Worm (Caenorhabditis elegans): Measurements from ENCODE around the gene dyc-1.

DNA sequence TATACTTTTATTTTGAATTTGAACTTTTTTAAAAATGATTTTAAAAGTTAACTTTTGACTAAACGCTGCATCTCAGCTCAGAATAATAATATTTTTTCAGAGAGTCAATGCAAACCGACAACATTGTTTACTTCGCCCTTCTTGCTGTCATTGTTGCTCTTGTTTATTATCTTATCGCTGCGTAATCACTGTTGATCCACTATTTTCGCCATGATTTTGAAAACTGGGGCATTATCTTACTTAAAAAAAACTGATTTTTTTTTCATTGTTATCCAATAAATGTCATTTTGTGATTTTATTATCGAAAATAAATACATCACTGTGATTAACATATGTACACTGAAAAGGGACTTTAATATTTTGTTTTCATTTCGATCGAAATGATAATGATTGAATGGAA is 46.6 kb upstream of the dyc-1 start:
- TF ChIP-seq T22C8.4 (GFP tag; IDR thresholded peaks at IDR 0.05) (no peak), flt-1 (GFP tag; IDR thresholded peaks at IDR 0.05) (no peak), ztf-23 (GFP tag; IDR thresholded peaks at IDR 0.05) (no peak), cog-1 (tag; optimal IDR thresholded peaks at IDR 0.05) (no peak)
